Fruit fly (Drosophila melanogaster) whole organism, embryonic: ENCODE data around the gene Ccn.

Source experiments
- BEAF-32 ChIP-seq: fragments of 200-800 bp; sonication (Bioruptor generic); optimal IDR thresholded peaks from 3 replicates; lab custom pipeline; 2017; ENCODE audit warnings: missing biosample characterization, missing genetic modification characterization, mild to moderate bottlenecking, moderate library complexity, missing genetic modification reagents
- CG10267 ChIP-seq: fragments of 200-800 bp; sonication (Bioruptor generic); optimal IDR thresholded peaks from 2 replicates; lab custom pipeline; 2018; ENCODE audit warnings: missing biosample characterization, mild to moderate bottlenecking, missing genetic modification characterization, moderate library complexity
- CG10979 ChIP-seq: fragments of 200-800 bp; sonication (Bioruptor generic); optimal IDR thresholded peaks from 2 replicates; lab custom pipeline; 2018; ENCODE audit warnings: missing biosample characterization, mild to moderate bottlenecking, missing genetic modification characterization, moderate library complexity
- CG12391 ChIP-seq: fragments of 200-800 bp; sonication (Bioruptor generic); optimal IDR thresholded peaks from 3 replicates; lab custom pipeline; 2018; ENCODE audit warnings: missing biosample characterization, mild to moderate bottlenecking, missing genetic modification characterization, moderate library complexity
- CG12769 ChIP-seq: fragments of 200-800 bp; sonication (Bioruptor generic); optimal IDR thresholded peaks from 2 replicates; lab custom pipeline; 2019; ENCODE audit warnings: missing biosample characterization, mild to moderate bottlenecking, missing genetic modification characterization, moderate library complexity
- CG13624 ChIP-seq: fragments of 200-800 bp; sonication (Bioruptor generic); optimal IDR thresholded peaks from 2 replicates; lab custom pipeline; 2016; ENCODE audit warnings: missing biosample characterization, missing genetic modification characterization
- CG1647 ChIP-seq: fragments of 200-800 bp; sonication (Bioruptor generic); optimal IDR thresholded peaks from 3 replicates; lab custom pipeline; 2016; ENCODE audit warnings: missing biosample characterization, missing genetic modification characterization
- CG17829 ChIP-seq: fragments of 200-800 bp; optimal IDR thresholded peaks from 2 replicates; lab custom pipeline; 2019; ENCODE audit warnings: missing biosample characterization, mild to moderate bottlenecking, missing genetic modification characterization, moderate library complexity
- CG31388 ChIP-seq: fragments of 200-800 bp; sonication (Bioruptor generic); optimal IDR thresholded peaks from 2 replicates; lab custom pipeline; 2016; ENCODE audit warnings: missing biosample characterization, missing genetic modification characterization
- CG32772 ChIP-seq: fragments of 200-800 bp; sonication (Bioruptor generic); IDR thresholded peaks from 2 replicates; pipeline ENCODE4 v1.3.6; 2022; ENCODE audit warnings: missing biosample characterization, missing genetic modification characterization
- CG3838 ChIP-seq: fragments of 200-800 bp; sonication (Bioruptor generic); optimal IDR thresholded peaks from 3 replicates; lab custom pipeline; 2016; ENCODE audit warnings: missing biosample characterization, missing genetic modification characterization
- CG5245 ChIP-seq: fragments of 200-800 bp; sonication (Bioruptor generic); optimal IDR thresholded peaks from 3 replicates; lab custom pipeline; 2016; ENCODE audit warnings: missing biosample characterization, missing genetic modification characterization
- CG6765 ChIP-seq: fragments of 200-800 bp; sonication (Bioruptor generic); optimal IDR thresholded peaks from 3 replicates; lab custom pipeline; 2017; ENCODE audit warnings: missing biosample characterization, mild to moderate bottlenecking, missing genetic modification characterization
- CG8290 ChIP-seq, 3 experiments: fragments of 200-800 bp; sonication (Bioruptor generic); optimal IDR thresholded peaks; 2 replicates each; lab custom pipeline; 2016 to 2019; ENCODE audit warnings: missing biosample characterization in 3 of 3, missing genetic modification characterization in 3 of 3, mild to moderate bottlenecking in 2 of 3, moderate library complexity in 1 of 3
- CHES-1-like ChIP-seq: fragments of 200-800 bp; sonication (Bioruptor generic); optimal IDR thresholded peaks from 2 replicates; lab custom pipeline; 2016; ENCODE audit warnings: missing biosample characterization, missing genetic modification characterization
- CoRest ChIP-seq: fragments of 200-800 bp; sonication (Bioruptor generic); optimal IDR thresholded peaks from 3 replicates; lab custom pipeline; 2018; ENCODE audit warnings: missing biosample characterization, mild to moderate bottlenecking, missing genetic modification characterization, moderate library complexity
- Dbx ChIP-seq: fragments of 200-800 bp; sonication (Bioruptor generic); IDR thresholded peaks from 3 replicates; pipeline ENCODE4 v1.3.6; 2022; ENCODE audit warnings: missing biosample characterization, missing genetic modification characterization
- Fer1 ChIP-seq: fragments of 200-800 bp; sonication (Bioruptor generic); optimal IDR thresholded peaks from 2 replicates; lab custom pipeline; 2017; ENCODE audit warnings: missing biosample characterization, mild to moderate bottlenecking, missing genetic modification characterization
- GATAe ChIP-seq: fragments of 200-800 bp; sonication (Bioruptor generic); conservative IDR thresholded peaks from 2 replicates; pipeline ENCODE4 v1.3.6; 2022; ENCODE audit warnings: missing biosample characterization, missing genetic modification characterization
- H15 ChIP-seq: fragments of 200-800 bp; sonication (Bioruptor generic); IDR thresholded peaks from 3 replicates; pipeline ENCODE4 v1.3.6; 2022; ENCODE audit warnings: missing biosample characterization, missing genetic modification characterization
- Jarid2 ChIP-seq: fragments of 200-800 bp; sonication (Bioruptor generic); optimal IDR thresholded peaks from 3 replicates; lab custom pipeline; 2017; ENCODE audit warnings: mild to moderate bottlenecking, missing biosample characterization, missing genetic modification reagents, missing genetic modification characterization
- Mrtf ChIP-seq: fragments of 200-800 bp; sonication (Bioruptor generic); IDR thresholded peaks from 3 replicates; pipeline ENCODE4 v1.3.6; 2022; ENCODE audit warnings: missing biosample characterization, missing genetic modification characterization
- NfI ChIP-seq: fragments of 200-800 bp; sonication (Bioruptor generic); optimal IDR thresholded peaks from 3 replicates; lab custom pipeline; 2018; ENCODE audit warnings: missing biosample characterization, mild to moderate bottlenecking, missing genetic modification characterization, moderate library complexity
- Oli ChIP-seq: fragments of 200-800 bp; sonication (Bioruptor generic); optimal IDR thresholded peaks from 2 replicates; lab custom pipeline; 2018; ENCODE audit warnings: missing biosample characterization, mild to moderate bottlenecking, missing genetic modification characterization, moderate library complexity
- Poxn ChIP-seq: fragments of 200-800 bp; sonication (Bioruptor generic); IDR thresholded peaks from 2 replicates; pipeline ENCODE4 v1.3.6; 2022; ENCODE audit warnings: missing biosample characterization, missing genetic modification characterization
- Ravus ChIP-seq: fragments of 200-800 bp; sonication (Bioruptor generic); IDR thresholded peaks from 2 replicates; pipeline ENCODE4 v1.3.6; 2022; ENCODE audit warnings: missing biosample characterization, missing genetic modification characterization
- Six4 ChIP-seq: fragments of 200-800 bp; sonication (Bioruptor generic); optimal IDR thresholded peaks from 2 replicates; lab custom pipeline; 2016; ENCODE audit warnings: missing biosample characterization, missing genetic modification characterization
- amos ChIP-seq: fragments of 200-800 bp; sonication (Bioruptor generic); IDR thresholded peaks from 2 replicates; pipeline ENCODE4 v1.3.6; 2022; ENCODE audit warnings: missing biosample characterization, missing genetic modification characterization; ENCODE audit not compliant: partially characterized antibody
- az2 ChIP-seq: fragments of 200-800 bp; sonication (Bioruptor generic); optimal IDR thresholded peaks from 3 replicates; lab custom pipeline; 2016; ENCODE audit warnings: missing biosample characterization, missing genetic modification characterization
- bbx ChIP-seq: fragments of 200-800 bp; sonication (Bioruptor generic); IDR thresholded peaks from 2 replicates; pipeline ENCODE4 v1.3.6; 2022; ENCODE audit warnings: missing biosample characterization, missing genetic modification characterization; ENCODE audit not compliant: partially characterized antibody
- cad ChIP-seq: fragments of >200 bp; optimal IDR thresholded peaks from 2 replicates; lab custom pipeline; 2017; ENCODE audit warnings: missing biosample characterization, missing genetic modification characterization
- cato ChIP-seq: fragments of 200-800 bp; sonication (Bioruptor generic); optimal IDR thresholded peaks from 2 replicates; lab custom pipeline; 2016; ENCODE audit warnings: missing biosample characterization, missing genetic modification characterization, borderline replicate concordance
- chif ChIP-seq, 2 experiments: fragments of 200-800 bp; sonication (Bioruptor generic); optimal IDR thresholded peaks; 3 replicates each; lab custom pipeline; 2016; ENCODE audit warnings: missing biosample characterization in 2 of 2, missing genetic modification characterization in 2 of 2
- chm ChIP-seq: fragments of 200-800 bp; sonication (Bioruptor generic); IDR thresholded peaks from 2 replicates; pipeline ENCODE4 v1.3.6; 2022; ENCODE audit warnings: missing biosample characterization, missing genetic modification characterization
- dpn ChIP-seq, 2 experiments: fragments of 200-800 bp; sonication (Bioruptor generic); optimal IDR thresholded peaks; 3 replicates each; lab custom pipeline; 2016; ENCODE audit warnings: missing biosample characterization in 2 of 2, missing genetic modification characterization in 2 of 2
- eve ChIP-seq, 2 experiments: fragments of >200 bp; optimal IDR thresholded peaks; 2 replicates each; lab custom pipeline; 2017; ENCODE audit warnings: missing biosample characterization in 2 of 2, missing genetic modification characterization in 2 of 2
- eyg ChIP-seq: fragments of 200-800 bp; sonication (Bioruptor generic); optimal IDR thresholded peaks from 3 replicates; lab custom pipeline; 2016; ENCODE audit warnings: missing biosample characterization, missing genetic modification characterization
- gcm2 ChIP-seq: fragments of 200-800 bp; sonication (Bioruptor generic); optimal IDR thresholded peaks from 2 replicates; lab custom pipeline; 2016; ENCODE audit warnings: missing biosample characterization, missing genetic modification characterization
- kay ChIP-seq: fragments of 200-800 bp; sonication (Bioruptor generic); optimal IDR thresholded peaks from 2 replicates; lab custom pipeline; 2016; ENCODE audit warnings: missing biosample characterization, missing genetic modification characterization
- kni ChIP-seq: fragments of 200-800 bp; sonication (Bioruptor generic); optimal IDR thresholded peaks from 3 replicates; lab custom pipeline; 2017; ENCODE audit warnings: mild to moderate bottlenecking, missing biosample characterization, missing genetic modification reagents, missing genetic modification characterization
- lov ChIP-seq, 2 experiments: fragments of 200-800 bp in 1 of 2; fragments of >200 bp in 1 of 2; sonication (Bioruptor generic) in 1 of 2; IDR thresholded peaks in 1 of 2; optimal IDR thresholded peaks in 1 of 2; 2 replicates in 1 of 2; 3 replicates in 1 of 2; pipeline versions ENCODE4 v1.3.6 to Lab custom; 2017 to 2022; ENCODE audit warnings: missing biosample characterization in 1 of 2, missing genetic modification characterization in 1 of 2
- maf-S ChIP-seq: fragments of 200-800 bp; sonication (Bioruptor generic); optimal IDR thresholded peaks from 2 replicates; lab custom pipeline; 2016; ENCODE audit warnings: missing biosample characterization, missing genetic modification characterization
- oc ChIP-seq: fragments of 200-800 bp; sonication (Bioruptor generic); optimal IDR thresholded peaks from 2 replicates; lab custom pipeline; 2018; ENCODE audit warnings: missing biosample characterization, mild to moderate bottlenecking, missing genetic modification characterization, moderate library complexity
- pho ChIP-seq: fragments of 200-800 bp; sonication (Bioruptor generic); optimal IDR thresholded peaks from 2 replicates; lab custom pipeline; 2016; ENCODE audit warnings: missing biosample characterization, missing genetic modification characterization
- psq ChIP-seq: fragments of 200-800 bp; sonication (Bioruptor generic); optimal IDR thresholded peaks from 2 replicates; lab custom pipeline; 2017; ENCODE audit warnings: missing biosample characterization, missing genetic modification characterization
- sna ChIP-seq: fragments of 200-800 bp; sonication (Bioruptor generic); IDR thresholded peaks from 2 replicates; pipeline ENCODE4 v1.3.6; 2022; ENCODE audit warnings: missing biosample characterization, missing genetic modification characterization; ENCODE audit not compliant: partially characterized antibody
- unc-4 ChIP-seq: fragments of 200-800 bp; sonication (Bioruptor generic); IDR thresholded peaks from 2 replicates; pipeline ENCODE4 v1.3.6; 2022; ENCODE audit warnings: missing biosample characterization, missing genetic modification characterization; ENCODE audit not compliant: partially characterized antibody
- wek ChIP-seq: fragments of 200-800 bp; sonication (Bioruptor generic); optimal IDR thresholded peaks from 3 replicates; lab custom pipeline; 2018; ENCODE audit warnings: missing biosample characterization, mild to moderate bottlenecking, missing genetic modification characterization, moderate library complexity

Gene Ccn

dm6 chr3L:17652878-17653700, 36.7 kb upstream of the Ccn start:
- TF ChIP-seq kni (GFP tag; lab: Kevin White, UChicago) (peak; percentile 94), CG13624 (GFP tag; lab: Kevin White, UChicago) (no peak), Six4 (peak; percentile 13), psq (GFP tag; lab: Kevin White, UChicago) (no peak), H15 (GFP tag; lab: Robert Waterston, UW) (peak; percentile 64), pho (no peak), CG32772 (GFP tag; lab: Robert Waterston, UW) (no peak; the same call in 1 of the 2 replicates), dpn (GFP tag; optimal IDR thresholded peaks at IDR 0.05; lab: Kevin White, UChicago) (no peak), unc-4 (no peak), Poxn (GFP tag; lab: Robert Waterston, UW) (no peak), az2 (GFP tag; lab: Kevin White, UChicago) (no peak), amos (no peak), CG1647 (GFP tag; lab: Kevin White, UChicago) (peak; percentile 32), eve (GFP tag; optimal IDR thresholded peaks at IDR 0.05; lab: Kevin White, UChicago) (no peak), CG10267 (tag; lab: Kevin White, UChicago) (no peak), maf-S (GFP tag; lab: Kevin White, UChicago) (no peak), wek (GFP tag; lab: Kevin White, UChicago) (no peak), chm (GFP tag; lab: Robert Waterston, UW) (no peak), sna (no peak), NfI (GFP tag; lab: Kevin White, UChicago) (no peak), CG31388 (no peak), CG6765 (peak; percentile 59), Dbx (GFP tag; lab: Robert Waterston, UW) (peak; percentile 88), CG12769 (tag; lab: Kevin White, UChicago) (peak; percentile 66), oc (tag; lab: Kevin White, UChicago) (no peak), Ravus (GFP tag; lab: Robert Waterston, UW) (no peak), BEAF-32 (no peak), CG12391 (tag; lab: Kevin White, UChicago) (no peak), CG10979 (tag; lab: Kevin White, UChicago) (no peak), cato (GFP tag; lab: Kevin White, UChicago) (no peak), CG8290 (GFP tag; optimal IDR thresholded peaks at IDR 0.05; lab: Kevin White, UChicago) (peak; percentile 7), CG8290 (tag; optimal IDR thresholded peaks at IDR 0.05; lab: Kevin White, UChicago) (peak in 1 of 2 experiments; percentile 17), CHES-1-like (GFP tag; lab: Kevin White, UChicago) (no peak), cad (GFP tag; lab: Kevin White, UChicago) (no peak), CG3838 (GFP tag; lab: Kevin White, UChicago) (no peak), kay (peak; percentile 15), Mrtf (peak; percentile 28; the same call in 1 of the 3 replicates), CG17829 (tag; lab: Kevin White, UChicago) (no peak), Jarid2 (GFP tag; lab: Kevin White, UChicago) (peak; percentile 26), bbx (GFP tag; lab: Robert Waterston, UW) (0 out of 2 replicates have a peak, but pooled peaks have one; percentile 28), CG5245 (GFP tag; lab: Kevin White, UChicago) (peak; percentile 29), lov (optimal IDR thresholded peaks at IDR 0.05; lab: Kevin White, UChicago) (no peak), lov (GFP tag; IDR thresholded peaks at IDR 0.05; lab: Robert Waterston, UW) (peak; percentile 86), chif (GFP tag; optimal IDR thresholded peaks at IDR 0.05; lab: Kevin White, UChicago) (peak in 1 of 2 experiments; percentile 75), eyg (peak; percentile 69), Oli (tag; lab: Kevin White, UChicago) (no peak), GATAe (GFP tag; lab: Robert Waterston, UW) (no peak), Fer1 (GFP tag; lab: Kevin White, UChicago) (peak; percentile 76), CoRest (tag; lab: Kevin White, UChicago) (peak; percentile 8), gcm2 (GFP tag; lab: Kevin White, UChicago) (no peak)
